Fruit fly (Drosophila melanogaster): Measurements from ENCODE around the gene Tango6.
A peak's percentile ranks its signal among the peaks of the same experiment; 100 is the strongest.

Tango6 gene

DNA sequence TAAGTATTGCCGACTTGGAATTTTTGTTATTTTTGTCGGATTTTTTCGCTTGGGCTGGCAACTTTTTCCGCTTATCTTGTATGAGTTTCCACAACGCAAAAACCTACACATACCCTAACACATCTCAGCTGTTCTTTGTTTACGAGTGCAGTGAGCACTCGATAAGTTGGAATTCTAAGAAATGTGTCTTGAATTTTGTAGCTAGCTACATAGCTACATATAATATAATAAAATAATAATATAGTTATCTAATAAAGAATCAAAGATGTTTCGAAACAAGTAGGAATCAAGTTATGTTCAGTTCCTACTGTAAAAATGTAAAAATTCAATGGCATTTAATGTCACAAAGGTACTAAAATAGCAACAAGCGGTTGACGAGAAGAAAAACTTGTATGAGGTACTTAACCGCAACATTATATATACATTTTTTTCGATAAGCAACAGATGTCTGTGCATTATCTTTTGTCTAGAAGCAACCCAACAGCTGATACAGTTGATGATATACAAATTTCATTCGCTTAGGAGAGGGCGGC is 11.6 kb upstream of the Tango6 start, which contains the start of gene Bhmt (continued):
- TF ChIP-seq CG3847 (GFP tag; IDR thresholded peaks at IDR 0.05) (peak; percentile 60), CG1233 (GFP tag; optimal IDR thresholded peaks at IDR 0.05) (peak; percentile 58), CG12155 (GFP tag; optimal IDR thresholded peaks at IDR 0.05) (peak; percentile 34), Vsx1 (GFP tag; optimal IDR thresholded peaks at IDR 0.05) (peak; percentile 35), Doc2 (GFP tag; IDR thresholded peaks at IDR 0.05) (no peak), CG12071 (GFP tag; optimal IDR thresholded peaks at IDR 0.05) (peak; percentile 13), Fer2 (tag; optimal IDR thresholded peaks at IDR 0.05) (peak; percentile 22), gem (tag; optimal IDR thresholded peaks at IDR 0.05) (peak; percentile 78), BtbVII (GFP tag; optimal IDR thresholded peaks at IDR 0.05) (peak; percentile 74), Six4 (GFP tag; optimal IDR thresholded peaks at IDR 0.05) (peak; percentile 31), jigr1 (GFP tag; IDR thresholded peaks at IDR 0.05) (no peak), crc (GFP tag; optimal IDR thresholded peaks at IDR 0.05) (no peak), CG11456 (GFP tag; IDR thresholded peaks at IDR 0.05) (peak; percentile 75), CG18011 (GFP tag; optimal IDR thresholded peaks at IDR 0.05) (peak; percentile 27), CG3407 (GFP tag; optimal IDR thresholded peaks at IDR 0.05) (peak; percentile 8), Ravus (GFP tag; IDR thresholded peaks at IDR 0.05) (peak; percentile 47), CG12104 (GFP tag; optimal IDR thresholded peaks at IDR 0.05) (peak; percentile 47), CG34422 (GFP tag; IDR thresholded peaks at IDR 0.05) (0 out of 3 replicates have a peak, but pooled peaks have one; percentile 18)

DNA sequence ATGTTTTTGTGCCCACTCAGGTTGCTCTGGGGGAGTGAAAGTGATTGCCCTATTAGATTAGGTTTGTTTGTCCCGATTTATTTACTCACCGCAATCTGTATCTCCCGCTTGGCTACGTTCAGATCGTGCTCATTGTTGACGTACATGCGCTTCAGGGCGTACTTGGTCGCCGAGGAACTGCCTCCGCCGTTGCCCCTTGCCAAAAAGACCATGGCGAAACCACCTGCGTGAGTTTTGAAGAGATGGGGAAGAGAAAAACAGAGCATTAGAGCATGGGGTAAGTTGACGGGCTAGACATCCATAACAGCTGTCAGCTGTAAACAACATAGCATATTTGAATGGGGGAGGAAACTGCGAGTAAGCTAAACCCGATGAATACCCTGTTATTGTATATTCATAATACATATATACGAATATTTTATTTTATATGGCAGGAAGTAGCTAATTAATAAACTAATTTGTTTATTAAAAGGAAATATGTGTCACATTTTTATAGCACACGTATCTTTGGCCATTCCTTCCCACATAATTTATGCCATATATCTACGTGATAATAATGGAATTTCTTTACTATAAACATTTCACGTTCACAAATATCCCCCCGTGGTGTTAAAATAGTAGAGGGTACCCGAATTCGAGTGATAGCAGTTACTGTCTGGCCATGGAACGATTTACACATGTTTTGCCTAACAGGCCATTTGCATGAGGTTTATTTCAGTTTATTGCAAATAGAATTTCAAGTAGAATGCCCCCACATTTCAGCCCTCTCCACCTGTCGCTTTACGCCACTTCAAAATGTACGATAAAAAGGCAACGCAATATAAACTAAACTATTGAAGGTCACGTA is 3.2 kb upstream of the Tango6 start:
- TF ChIP-seq hkb (optimal IDR thresholded peaks at IDR 0.05) (no peak), hkb (GFP tag; IDR thresholded peaks at IDR 0.05) (0 out of 2 replicates have a peak, but pooled peaks have one; percentile 36), grau (tag; optimal IDR thresholded peaks at IDR 0.05) (peak; percentile 53), Blimp-1 (GFP tag; optimal IDR thresholded peaks at IDR 0.05) (no peak), CG9215 (GFP tag; IDR thresholded peaks at IDR 0.05) (peak; percentile 5; the same call in 1 of the 2 replicates), tgo (GFP tag; IDR thresholded peaks at IDR 0.05) (peak; percentile 52; the same call in 2 of the 3 replicates), gem (tag; optimal IDR thresholded peaks at IDR 0.05) (peak; percentile 64), sens (GFP tag) (peak; percentile 49), lab (GFP tag; optimal IDR thresholded peaks at IDR 0.05) (peak; percentile 59), stc (GFP tag; IDR thresholded peaks at IDR 0.05) (no peak), CG14860 (GFP tag; IDR thresholded peaks at IDR 0.05; ENCODE audit: partially characterized antibody) (no peak), slbo (GFP tag; IDR thresholded peaks at IDR 0.05) (peak; percentile 74), nmo (GFP tag; optimal IDR thresholded peaks at IDR 0.05) (peak; percentile 26), CG12942 (GFP tag; optimal IDR thresholded peaks at IDR 0.05) (no peak), Rfx (GFP tag; IDR thresholded peaks at IDR 0.05) (peak; percentile 59), CoRest (tag; optimal IDR thresholded peaks at IDR 0.05) (peak; percentile 51), CG2202 (tag; optimal IDR thresholded peaks at IDR 0.05) (no peak), NfI (GFP tag; optimal IDR thresholded peaks at IDR 0.05) (peak; percentile 8), CG6689 (GFP tag; IDR thresholded peaks at IDR 0.05) (peak; percentile 45; the same call in 1 of the 2 replicates), CG12744 (GFP tag; optimal IDR thresholded peaks at IDR 0.05) (no peak), CG7372 (GFP tag; IDR thresholded peaks at IDR 0.05) (peak; percentile 28; the same call in 1 of the 2 replicates), Gug (GFP tag; IDR thresholded peaks at IDR 0.05) (no peak), CG13775 (GFP tag; optimal IDR thresholded peaks at IDR 0.05) (peak; percentile 22), CG6854 (GFP tag; optimal IDR thresholded peaks at IDR 0.05) (peak; percentile 4), CG7839 (tag; optimal IDR thresholded peaks at IDR 0.05) (peak; percentile 49), CG14014 (GFP tag; IDR thresholded peaks at IDR 0.05) (peak; percentile 25), Ptx1 (GFP tag; IDR thresholded peaks at IDR 0.05) (peak; percentile 60), row (GFP tag; IDR thresholded peaks at IDR 0.05) (peak; percentile 76), ara (GFP tag; IDR thresholded peaks at IDR 0.05) (0 out of 2 replicates have a peak, but pooled peaks have one; percentile 25), zen (tag; optimal IDR thresholded peaks at IDR 0.05) (peak; percentile 4), CG18476 (GFP tag; optimal IDR thresholded peaks at IDR 0.05) (no peak)
